Fruit fly (Drosophila melanogaster) whole organism, embryonic: Measurements from ENCODE around the gene SecS.
A peak's percentile ranks its signal among the peaks of the same experiment; 100 is the strongest.

Experiments used
- Blimp-1 ChIP-seq: fragments of 200-800 bp; sonication (Bioruptor generic); optimal IDR thresholded peaks from 3 replicates; lab custom pipeline; 2018; ENCODE audit warnings: missing biosample characterization, missing genetic modification characterization, mild to moderate bottlenecking, moderate library complexity, missing genetic modification reagents
- C15 ChIP-seq: fragments of 200-800 bp; sonication (Bioruptor generic); IDR thresholded peaks from 3 replicates; pipeline ENCODE4 v1.3.6; 2022; ENCODE audit warnings: missing biosample characterization, missing genetic modification characterization
- CG10147 ChIP-seq: fragments of 200-800 bp; sonication (Bioruptor generic); optimal IDR thresholded peaks from 2 replicates; lab custom pipeline; 2019; ENCODE audit warnings: missing biosample characterization, mild to moderate bottlenecking, missing genetic modification characterization, moderate library complexity
- CG10267 ChIP-seq: fragments of 200-800 bp; sonication (Bioruptor generic); optimal IDR thresholded peaks from 2 replicates; lab custom pipeline; 2018; ENCODE audit warnings: missing biosample characterization, mild to moderate bottlenecking, missing genetic modification characterization, moderate library complexity
- CG10274 ChIP-seq: fragments of 200-800 bp; sonication (Bioruptor generic); optimal IDR thresholded peaks from 3 replicates; lab custom pipeline; 2017; ENCODE audit warnings: missing biosample characterization, mild to moderate bottlenecking, missing genetic modification characterization
- CG10366 ChIP-seq: fragments of 200-800 bp; sonication (Bioruptor generic); IDR thresholded peaks from 2 replicates; pipeline ENCODE4 v1.3.6; 2022; ENCODE audit warnings: missing biosample characterization, missing genetic modification characterization
- CG10431 ChIP-seq: fragments of 200-800 bp; sonication (Bioruptor generic); optimal IDR thresholded peaks from 3 replicates; lab custom pipeline; 2018; ENCODE audit warnings: missing biosample characterization, mild to moderate bottlenecking, missing genetic modification characterization
- CG10462 ChIP-seq: fragments of 200-800 bp; sonication (Bioruptor generic); optimal IDR thresholded peaks from 2 replicates; lab custom pipeline; 2016; ENCODE audit warnings: missing biosample characterization, missing genetic modification characterization
- CG10565 ChIP-seq: fragments of 200-800 bp; sonication (Bioruptor generic); optimal IDR thresholded peaks from 3 replicates; lab custom pipeline; 2016; ENCODE audit warnings: missing biosample characterization, mild to moderate bottlenecking, missing genetic modification characterization
- CG11723 ChIP-seq: fragments of 200-800 bp; sonication (Bioruptor generic); optimal IDR thresholded peaks from 2 replicates; lab custom pipeline; 2017; ENCODE audit warnings: missing biosample characterization, mild to moderate bottlenecking, missing genetic modification characterization
- CG1233 ChIP-seq: fragments of 200-800 bp; sonication (Bioruptor generic); optimal IDR thresholded peaks from 4 replicates; lab custom pipeline; 2018; ENCODE audit warnings: missing biosample characterization, mild to moderate bottlenecking, missing genetic modification characterization
- CG12942 ChIP-seq: fragments of 200-800 bp; sonication (Bioruptor generic); optimal IDR thresholded peaks from 3 replicates; lab custom pipeline; 2016; ENCODE audit warnings: missing biosample characterization, missing genetic modification characterization
- CG1602 ChIP-seq: fragments of 200-800 bp; sonication (Bioruptor generic); optimal IDR thresholded peaks from 3 replicates; lab custom pipeline; 2016; ENCODE audit warnings: missing biosample characterization, missing genetic modification characterization
- CG17385 ChIP-seq: fragments of 200-800 bp; sonication (Bioruptor generic); optimal IDR thresholded peaks from 3 replicates; lab custom pipeline; 2018; ENCODE audit warnings: missing biosample characterization, mild to moderate bottlenecking, missing genetic modification characterization
- CG17829 ChIP-seq: fragments of 200-800 bp; optimal IDR thresholded peaks from 2 replicates; lab custom pipeline; 2019; ENCODE audit warnings: missing biosample characterization, mild to moderate bottlenecking, missing genetic modification characterization, moderate library complexity
- CG18011 ChIP-seq: fragments of 200-800 bp; sonication (Bioruptor generic); optimal IDR thresholded peaks from 2 replicates; lab custom pipeline; 2017; ENCODE audit warnings: missing biosample characterization, missing genetic modification characterization, mild to moderate bottlenecking, moderate library complexity, missing genotype
- CG33213 ChIP-seq: fragments of 200-800 bp; sonication (Bioruptor generic); optimal IDR thresholded peaks from 3 replicates; lab custom pipeline; 2016; ENCODE audit warnings: missing biosample characterization, missing genetic modification characterization
- CG3847 ChIP-seq: fragments of 200-800 bp; sonication (Bioruptor generic); IDR thresholded peaks from 2 replicates; pipeline ENCODE4 v1.3.6; 2022; ENCODE audit warnings: missing biosample characterization, missing genetic modification characterization
- CG4617 ChIP-seq: fragments of 200-800 bp; sonication (Bioruptor generic); optimal IDR thresholded peaks from 3 replicates; lab custom pipeline; 2016; ENCODE audit warnings: missing biosample characterization, missing genetic modification characterization, borderline replicate concordance
- CG4854 ChIP-seq: fragments of 200-800 bp; sonication (Bioruptor generic); optimal IDR thresholded peaks from 2 replicates; lab custom pipeline; 2016; ENCODE audit warnings: missing biosample characterization, missing genetic modification characterization, inconsistent platforms
- CG8944 ChIP-seq: fragments of 200-800 bp; sonication (Bioruptor generic); optimal IDR thresholded peaks from 3 replicates; lab custom pipeline; 2016; ENCODE audit warnings: missing biosample characterization, missing genetic modification characterization
- CG9817 ChIP-seq: fragments of 200-800 bp; sonication (Bioruptor generic); optimal IDR thresholded peaks from 2 replicates; lab custom pipeline; 2018; ENCODE audit warnings: missing biosample characterization, mild to moderate bottlenecking, missing genetic modification characterization, moderate library complexity
- CG9932 ChIP-seq: fragments of 200-800 bp; sonication (Bioruptor generic); IDR thresholded peaks from 2 replicates; pipeline ENCODE4 v1.3.6; 2022; ENCODE audit warnings: missing biosample characterization, missing genetic modification characterization
- Elba2 ChIP-seq: fragments of 200-800 bp; sonication (Bioruptor generic); optimal IDR thresholded peaks from 3 replicates; lab custom pipeline; 2016; ENCODE audit warnings: missing biosample characterization, missing genetic modification characterization
- GATAe ChIP-seq: fragments of 200-800 bp; sonication (Bioruptor generic); conservative IDR thresholded peaks from 2 replicates; pipeline ENCODE4 v1.3.6; 2022; ENCODE audit warnings: missing biosample characterization, missing genetic modification characterization
- Gug ChIP-seq: fragments of 200-800 bp; sonication (Bioruptor generic); IDR thresholded peaks from 4 replicates; pipeline ENCODE4 v1.3.6; 2022; ENCODE audit warnings: missing biosample characterization, missing genetic modification characterization
- H2.0 ChIP-seq: fragments of 200-800 bp; sonication (Bioruptor generic); IDR thresholded peaks from 2 replicates; pipeline ENCODE4 v1.3.6; 2022; ENCODE audit warnings: missing biosample characterization, missing genetic modification characterization
- Hr78 ChIP-seq, 2 experiments: fragments of 200-800 bp in 1 of 2; fragments of >200 bp in 1 of 2; sonication (Bioruptor generic) in 1 of 2; optimal IDR thresholded peaks; 2 replicates each; lab custom pipeline; 2017 to 2019; ENCODE audit warnings: missing biosample characterization in 2 of 2, missing genetic modification characterization in 2 of 2, mild to moderate bottlenecking in 1 of 2, moderate library complexity in 1 of 2
- Kr ChIP-seq: fragments of 200-800 bp; sonication (Bioruptor generic); optimal IDR thresholded peaks from 2 replicates; lab custom pipeline; 2017; ENCODE audit warnings: missing biosample characterization, mild to moderate bottlenecking, missing genetic modification characterization
- Lim3 ChIP-seq: fragments of 200-800 bp; sonication (Bioruptor generic); IDR thresholded peaks from 2 replicates; pipeline ENCODE4 v1.3.6; 2022; ENCODE audit warnings: missing biosample characterization, missing genetic modification characterization
- Mad ChIP-seq: fragments of 200-800 bp; sonication (Bioruptor generic); optimal IDR thresholded peaks from 2 replicates; lab custom pipeline; 2016; ENCODE audit warnings: missing biosample characterization, missing genetic modification characterization
- Optix ChIP-seq: fragments of 200-800 bp; sonication (Bioruptor generic); IDR thresholded peaks from 3 replicates; pipeline ENCODE4 v1.3.6; 2022; ENCODE audit warnings: missing biosample characterization, missing genetic modification characterization
- Pdp1 ChIP-seq, 2 experiments: fragments of 200-800 bp; sonication (Bioruptor generic); optimal IDR thresholded peaks; 3 replicates each; lab custom pipeline; 2016; ENCODE audit warnings: missing biosample characterization in 2 of 2, missing genetic modification characterization in 2 of 2, mild to moderate bottlenecking in 1 of 2, moderate library complexity in 1 of 2
- Sox102F ChIP-seq: fragments of 200-800 bp; sonication (Bioruptor generic); optimal IDR thresholded peaks from 2 replicates; lab custom pipeline; 2018; ENCODE audit warnings: missing biosample characterization, mild to moderate bottlenecking, missing genetic modification characterization, moderate library complexity
- abd-A ChIP-seq: fragments of 200-800 bp; sonication (Bioruptor generic); optimal IDR thresholded peaks from 3 replicates; lab custom pipeline; 2019; ENCODE audit warnings: missing biosample characterization, mild to moderate bottlenecking, missing genetic modification characterization, moderate library complexity
- da ChIP-seq: fragments of 200-800 bp; sonication (Bioruptor generic); optimal IDR thresholded peaks from 2 replicates; lab custom pipeline; 2016; ENCODE audit warnings: missing biosample characterization, missing genetic modification characterization
- fd64A ChIP-seq: fragments of 200-800 bp; sonication (Bioruptor generic); optimal IDR thresholded peaks from 3 replicates; lab custom pipeline; 2018; ENCODE audit warnings: missing biosample characterization, mild to moderate bottlenecking, missing genetic modification characterization
- ftz-f1 ChIP-seq: fragments of 200-800 bp; sonication (Bioruptor generic); optimal IDR thresholded peaks from 2 replicates; lab custom pipeline; 2016; ENCODE audit warnings: missing biosample characterization, missing genetic modification characterization
- gsb ChIP-seq: fragments of 200-800 bp; sonication (Bioruptor generic); IDR thresholded peaks from 2 replicates; pipeline ENCODE4 v1.3.6; 2022; ENCODE audit warnings: missing biosample characterization, missing genetic modification characterization
- hb ChIP-seq: fragments of 200-800 bp; sonication (Bioruptor generic); IDR thresholded peaks from 3 replicates; pipeline ENCODE4 v1.3.6; 2022; ENCODE audit warnings: missing biosample characterization, missing genetic modification characterization; ENCODE audit not compliant: partially characterized antibody
- lbe ChIP-seq: fragments of 200-800 bp; sonication (Bioruptor generic); optimal IDR thresholded peaks from 2 replicates; lab custom pipeline; 2016; ENCODE audit warnings: missing biosample characterization, mild to moderate bottlenecking, missing genetic modification characterization
- mirr ChIP-seq: fragments of 200-800 bp; sonication (Bioruptor generic); optimal IDR thresholded peaks from 3 replicates; lab custom pipeline; 2018; ENCODE audit warnings: missing biosample characterization, mild to moderate bottlenecking, missing genetic modification characterization
- pfk ChIP-seq: fragments of 200-800 bp; sonication (Bioruptor generic); optimal IDR thresholded peaks from 2 replicates; lab custom pipeline; 2018; ENCODE audit warnings: missing biosample characterization, mild to moderate bottlenecking, missing genetic modification characterization, moderate library complexity
- pita ChIP-seq: fragments of 200-800 bp; sonication (Bioruptor generic); optimal IDR thresholded peaks from 2 replicates; lab custom pipeline; 2017; ENCODE audit warnings: missing biosample characterization, mild to moderate bottlenecking, missing genetic modification characterization
- pros ChIP-seq: fragments of 200-800 bp; sonication (Bioruptor generic); optimal IDR thresholded peaks from 3 replicates; lab custom pipeline; 2019; ENCODE audit warnings: missing biosample characterization, mild to moderate bottlenecking, missing genetic modification characterization, moderate library complexity
- shn ChIP-seq: fragments of 200-800 bp; sonication (Bioruptor generic); optimal IDR thresholded peaks from 3 replicates; lab custom pipeline; 2016; ENCODE audit warnings: missing biosample characterization, missing genetic modification characterization
- slou ChIP-seq: fragments of 200-800 bp; sonication (Bioruptor generic); optimal IDR thresholded peaks from 3 replicates; lab custom pipeline; 2016; ENCODE audit warnings: missing biosample characterization, missing genetic modification characterization
- sob ChIP-seq: fragments of 200-800 bp; sonication (Bioruptor generic); IDR thresholded peaks from 2 replicates; pipeline ENCODE4 v1.3.6; 2022; ENCODE audit warnings: missing biosample characterization, missing genetic modification characterization
- sug ChIP-seq: fragments of 200-800 bp; optimal IDR thresholded peaks from 2 replicates; lab custom pipeline; 2019; ENCODE audit warnings: missing biosample characterization, mild to moderate bottlenecking, missing genetic modification characterization, moderate library complexity
- trh ChIP-seq: fragments of 200-800 bp; sonication (Bioruptor generic); optimal IDR thresholded peaks from 2 replicates; lab custom pipeline; 2016; ENCODE audit warnings: missing biosample characterization, missing genetic modification characterization

The SecS gene

dm6 chr3R:5591398-5591853, 9.8 kb upstream of the SecS start, which contains the start of the genes noi and Vha26 (continued):
- TF ChIP-seq Blimp-1 (GFP tag; lab: Kevin White, UChicago): no peak
- no peak for TF ChIP-seq CG8944 (GFP tag; lab: Kevin White, UChicago)
- peak; percentile 4 to 43 for TF ChIP-seq Pdp1 (GFP tag; optimal IDR thresholded peaks at IDR 0.05; lab: Kevin White, UChicago)
- TF ChIP-seq CG10147 (GFP tag; lab: Kevin White, UChicago): no peak
- no peak for TF ChIP-seq CG10565
- TF ChIP-seq CG4854 (GFP tag; lab: Kevin White, UChicago): no peak
- no peak for TF ChIP-seq CG10462 (GFP tag; lab: Kevin White, UChicago)
- peak; percentile 53 for TF ChIP-seq CG4617
- peak; percentile 20 for TF ChIP-seq shn (GFP tag; lab: Kevin White, UChicago)
- no peak for TF ChIP-seq CG11723
- no peak for TF ChIP-seq GATAe (GFP tag; lab: Robert Waterston, UW)
- TF ChIP-seq CG12942 (GFP tag; lab: Kevin White, UChicago): no peak
- TF ChIP-seq CG33213: no peak
- no peak for TF ChIP-seq lbe (GFP tag; lab: Kevin White, UChicago)
- TF ChIP-seq CG9932 (GFP tag; lab: Robert Waterston, UW): peak; percentile 61; the same call in 1 of the 2 replicates
- no peak for TF ChIP-seq pros (GFP tag; lab: Kevin White, UChicago)
- peak; percentile 31 for TF ChIP-seq mirr (GFP tag; lab: Kevin White, UChicago)
- TF ChIP-seq CG10366 (GFP tag; lab: Robert Waterston, UW): no peak
- no peak for TF ChIP-seq CG9817 (tag; lab: Kevin White, UChicago)
- peak; percentile 10 for TF ChIP-seq slou
- peak in 1 of 2 experiments; percentile 54 for TF ChIP-seq Hr78 (GFP tag; optimal IDR thresholded peaks at IDR 0.05; lab: Kevin White, UChicago)
- TF ChIP-seq CG1233: no peak
- TF ChIP-seq sob (GFP tag; lab: Robert Waterston, UW): 0 out of 2 replicates have a peak, but pooled peaks have one; percentile 43
- peak; percentile 39 for TF ChIP-seq pfk (GFP tag; lab: Kevin White, UChicago)
- no peak for TF ChIP-seq H2.0 (GFP tag; lab: Robert Waterston, UW)
- TF ChIP-seq CG17829 (tag; lab: Kevin White, UChicago): peak; percentile 73
- no peak for TF ChIP-seq CG1602 (GFP tag; lab: Kevin White, UChicago)
- no peak for TF ChIP-seq gsb (GFP tag; lab: Robert Waterston, UW)
- TF ChIP-seq C15 (GFP tag; lab: Robert Waterston, UW): no peak
- TF ChIP-seq ftz-f1 (GFP tag; lab: Kevin White, UChicago): peak; percentile 12
- TF ChIP-seq Lim3 (GFP tag; lab: Robert Waterston, UW): no peak
- TF ChIP-seq CG10431: no peak
- no peak for TF ChIP-seq Kr (GFP tag; lab: Kevin White, UChicago)
- TF ChIP-seq abd-A: no peak
- TF ChIP-seq CG10274 (GFP tag; lab: Kevin White, UChicago): no peak
- peak; percentile 59; the same call in 1 of the 3 replicates for TF ChIP-seq hb (GFP tag; lab: Robert Waterston, UW)
- no peak for TF ChIP-seq CG17385 (GFP tag; lab: Kevin White, UChicago)
- no peak for TF ChIP-seq fd64A
- TF ChIP-seq Gug (GFP tag; lab: Robert Waterston, UW): 0 out of 4 replicates have a peak, but pooled peaks have one; percentile 23
- TF ChIP-seq CG3847 (GFP tag; lab: Robert Waterston, UW): peak; percentile 45; the same call in 1 of the 2 replicates
- no peak for TF ChIP-seq pita
- peak; percentile 72 for TF ChIP-seq CG10267 (tag; lab: Kevin White, UChicago)
- TF ChIP-seq Elba2 (GFP tag; lab: Kevin White, UChicago): no peak
- TF ChIP-seq sug (tag; lab: Kevin White, UChicago): peak; percentile 63
- no peak for TF ChIP-seq trh (GFP tag; lab: Kevin White, UChicago)
- no peak for TF ChIP-seq CG18011 (GFP tag; lab: Kevin White, UChicago)
- peak; percentile 8 for TF ChIP-seq da (GFP tag; lab: Kevin White, UChicago)
- peak; percentile 13 for TF ChIP-seq Mad (GFP tag; lab: Kevin White, UChicago)
- no peak for TF ChIP-seq Optix
- no peak for TF ChIP-seq Sox102F
